Fruit fly (Drosophila melanogaster) whole organism, adult: ENCODE data around the gene CG17260.

Source experiments
- CG12768 ChIP-seq: fragments of 200-800 bp; sonication (Bioruptor generic); optimal IDR thresholded peaks from 2 replicates; lab custom pipeline; 2017; ENCODE audit warnings: missing biosample characterization, missing genetic modification characterization, mild to moderate bottlenecking, moderate library complexity, missing genetic modification reagents
- CG14711 ChIP-seq: fragments of 200-800 bp; sonication (Bioruptor generic); optimal IDR thresholded peaks from 2 replicates; lab custom pipeline; 2018; ENCODE audit warnings: missing biosample characterization, mild to moderate bottlenecking, missing genetic modification characterization, moderate library complexity
- CG1620 ChIP-seq: fragments of 200-800 bp; sonication (Bioruptor generic); optimal IDR thresholded peaks from 2 replicates; lab custom pipeline; 2016; ENCODE audit warnings: missing biosample characterization, missing genetic modification characterization
- CG7101 ChIP-seq: fragments of 200-800 bp; sonication (Bioruptor generic); optimal IDR thresholded peaks from 2 replicates; lab custom pipeline; 2018; ENCODE audit warnings: missing biosample characterization, mild to moderate bottlenecking, missing genetic modification characterization, moderate library complexity
- Clk ChIP-seq: fragments of 200-800 bp; sonication (Bioruptor generic); optimal IDR thresholded peaks from 2 replicates; lab custom pipeline; 2017; ENCODE audit warnings: missing biosample characterization, missing genetic modification characterization
- Crg-1 ChIP-seq: fragments of 200-800 bp; sonication (Bioruptor generic); optimal IDR thresholded peaks from 2 replicates; lab custom pipeline; 2016; ENCODE audit warnings: missing biosample characterization, missing genetic modification characterization
- Mnt ChIP-seq: fragments of 200-800 bp; sonication (Bioruptor generic); optimal IDR thresholded peaks from 2 replicates; lab custom pipeline; 2016; ENCODE audit warnings: missing biosample characterization, mild to moderate bottlenecking, missing genetic modification characterization
- bab1 ChIP-seq: fragments of 200-800 bp; sonication (Bioruptor generic); optimal IDR thresholded peaks from 3 replicates; lab custom pipeline; 2019; ENCODE audit warnings: missing biosample characterization, mild to moderate bottlenecking, missing genetic modification characterization, moderate library complexity
- cic ChIP-seq: fragments of 200-800 bp; sonication (Bioruptor generic); optimal IDR thresholded peaks from 2 replicates; lab custom pipeline; 2017; ENCODE audit warnings: missing biosample characterization, mild to moderate bottlenecking, missing genetic modification characterization, moderate library complexity
- cnc ChIP-seq, 2 experiments: fragments of >200 bp; optimal IDR thresholded peaks; 2 replicates each; lab custom pipeline; 2017
- kay ChIP-seq: fragments of 200-800 bp; sonication (Bioruptor generic); peaks from one replicate; lab custom pipeline; 2016; ENCODE audit warnings: missing biosample characterization, missing genetic modification characterization, borderline replicate concordance
- pad ChIP-seq: fragments of 200-800 bp; sonication (Bioruptor generic); optimal IDR thresholded peaks from 3 replicates; lab custom pipeline; 2017; ENCODE audit warnings: missing biosample characterization, missing genetic modification characterization, mild to moderate bottlenecking, moderate library complexity, missing genetic modification reagents
- tj ChIP-seq: fragments of 200-800 bp; sonication (Bioruptor generic); optimal IDR thresholded peaks from 3 replicates; lab custom pipeline; 2017; ENCODE audit warnings: missing biosample characterization, mild to moderate bottlenecking, missing genetic modification characterization, moderate library complexity
- toe ChIP-seq: fragments of 200-800 bp; sonication (Bioruptor generic); optimal IDR thresholded peaks from 2 replicates; lab custom pipeline; 2016; ENCODE audit warnings: missing biosample characterization, missing genetic modification characterization

- no peak for TF ChIP-seq toe (GFP tag; lab: Kevin White, UChicago)
- TF ChIP-seq CG1620 (GFP tag; lab: Kevin White, UChicago) = no peak
- TF ChIP-seq pad (GFP tag; lab: Kevin White, UChicago) = no peak
- TF ChIP-seq CG14711 (tag; lab: Kevin White, UChicago) = no peak
- no peak for TF ChIP-seq cnc (optimal IDR thresholded peaks at IDR 0.05; lab: Kevin White, UChicago)
- TF ChIP-seq CG12768 (GFP tag; lab: Kevin White, UChicago) = no peak
- no peak for TF ChIP-seq kay (GFP tag; lab: Kevin White, UChicago)
- no peak for TF ChIP-seq Crg-1 (GFP tag; lab: Kevin White, UChicago)
- TF ChIP-seq Mnt (GFP tag; lab: Kevin White, UChicago) = no peak
- TF ChIP-seq bab1 = peak; percentile 19
- TF ChIP-seq tj (GFP tag; lab: Kevin White, UChicago) = peak; percentile 61
- TF ChIP-seq Clk (GFP tag; lab: Kevin White, UChicago) = no peak
- TF ChIP-seq CG7101 (tag; lab: Kevin White, UChicago) = no peak
- TF ChIP-seq cic (GFP tag; lab: Kevin White, UChicago) = no peak
These were observed 37.9 kb upstream of the CG17260 start, which contains the start of gene Ccdc85 for dm6 chr2L:2999113-2999512.
